Worm (Caenorhabditis elegans) whole organism, young adult: Measurements from ENCODE around the gene M195.2.

Experiments used
- B0019.2 ChIP-seq: fragments of 200-800 bp; sonication (Bioruptor generic); conservative IDR thresholded peaks from 2 replicates; pipeline ENCODE4 v1.3.6; 2022; ENCODE audit warnings: missing genetic modification reagents, missing genetic modification characterization, missing compliant biosample characterization
- B0261.1 ChIP-seq: sonication (generic microtip); optimal IDR thresholded peaks from 2 replicates; lab custom pipeline; 2016; ENCODE audit warnings: mild to moderate bottlenecking, missing genetic modification characterization, moderate library complexity, missing compliant biosample characterization
- C17E4.6 ChIP-seq: fragments of 200-800 bp; sonication (Bioruptor generic); IDR thresholded peaks from 2 replicates; pipeline ENCODE4 v1.3.6; 2022; ENCODE audit warnings: missing genetic modification reagents, missing genetic modification characterization, missing compliant biosample characterization
- D2030.7 ChIP-seq: fragments of 200-800 bp; sonication (Bioruptor generic); IDR thresholded peaks from 2 replicates; pipeline ENCODE4 v1.3.6; 2022; ENCODE audit warnings: missing genetic modification reagents, missing genetic modification characterization, missing compliant biosample characterization
- F22D6.2 ChIP-seq: sonication (generic microtip); optimal IDR thresholded peaks from 2 replicates; lab custom pipeline; 2016; ENCODE audit warnings: mild to moderate bottlenecking, missing genetic modification characterization, missing compliant biosample characterization
- F57A8.1 ChIP-seq: fragments of 200-800 bp; sonication (Bioruptor generic); optimal IDR thresholded peaks from 2 replicates; lab custom pipeline; 2018; ENCODE audit warnings: mild to moderate bottlenecking, missing genetic modification characterization, moderate library complexity, missing compliant biosample characterization
- T07F8.4 ChIP-seq: sonication (generic microtip); optimal IDR thresholded peaks from 2 replicates; lab custom pipeline; 2016; ENCODE audit warnings: mild to moderate bottlenecking, missing genetic modification characterization, moderate library complexity, missing compliant biosample characterization
- T26A5.8 ChIP-seq: sonication (generic microtip); optimal IDR thresholded peaks from 2 replicates; lab custom pipeline; 2016; ENCODE audit warnings: missing genetic modification characterization, missing compliant biosample characterization
- Y53G8AR.9 ChIP-seq: fragments of 200-800 bp; sonication (Bioruptor generic); conservative IDR thresholded peaks from 2 replicates; pipeline ENCODE4 v1.3.6; 2022; ENCODE audit warnings: missing genetic modification reagents, missing genetic modification characterization, missing compliant biosample characterization
- Y79H2A.3 ChIP-seq: fragments of 200-800 bp; sonication (Bioruptor generic); conservative IDR thresholded peaks from 2 replicates; pipeline ENCODE4 v1.3.6; 2022; ENCODE audit warnings: missing genetic modification reagents, missing genetic modification characterization, missing compliant biosample characterization
- Y95B8A.8 ChIP-seq: fragments of 200-800 bp; sonication (Bioruptor generic); IDR thresholded peaks from 2 replicates; pipeline ENCODE4 v1.3.6; 2022; ENCODE audit warnings: missing genetic modification reagents, missing genetic modification characterization, missing compliant biosample characterization
- akir-1 ChIP-seq: fragments of 200-800 bp; sonication (Bioruptor generic); optimal IDR thresholded peaks from 2 replicates; lab custom pipeline; 2018; ENCODE audit warnings: mild to moderate bottlenecking, missing genetic modification characterization, moderate library complexity, missing compliant biosample characterization
- ama-1 ChIP-seq, 3 experiments: fragments of 150-350 bp in 1 of 3; sonication (generic microtip) in 2 of 3; optimal IDR thresholded peaks; 2 replicates each; lab custom pipeline; 2014 to 2018; ENCODE audit warnings: missing biosample characterization in 2 of 3, missing genetic modification characterization in 2 of 3, missing genetic modification reagents in 2 of 3
- atf-7 ChIP-seq: sonication (generic microtip); optimal IDR thresholded peaks from 2 replicates; lab custom pipeline; 2017; ENCODE audit warnings: mild to moderate bottlenecking, missing genetic modification characterization, missing compliant biosample characterization
- athp-1 ChIP-seq: sonication (generic microtip); optimal IDR thresholded peaks from 2 replicates; lab custom pipeline; 2017; ENCODE audit warnings: mild to moderate bottlenecking, missing genetic modification characterization, missing compliant biosample characterization
- attf-5 ChIP-seq: fragments of 200-800 bp; sonication (Bioruptor generic); optimal IDR thresholded peaks from 2 replicates; lab custom pipeline; 2018; ENCODE audit warnings: mild to moderate bottlenecking, missing genetic modification characterization, missing compliant biosample characterization
- bed-1 ChIP-seq: fragments of 200-800 bp; sonication (Bioruptor generic); IDR thresholded peaks from 2 replicates; pipeline ENCODE4 v1.3.6; 2022; ENCODE audit warnings: missing genetic modification reagents, missing genetic modification characterization, missing compliant biosample characterization
- ccch-3 ChIP-seq: fragments of 200-800 bp; sonication (Bioruptor generic); optimal IDR thresholded peaks from 2 replicates; lab custom pipeline; 2018; ENCODE audit warnings: mild to moderate bottlenecking, missing genetic modification characterization, missing compliant biosample characterization
- ceh-27 ChIP-seq: fragments of 200-800 bp; sonication (Bioruptor generic); optimal IDR thresholded peaks from 2 replicates; lab custom pipeline; 2018; ENCODE audit warnings: mild to moderate bottlenecking, missing genetic modification characterization, moderate library complexity, missing compliant biosample characterization
- ceh-40 ChIP-seq: fragments of 200-800 bp; sonication (Bioruptor generic); IDR thresholded peaks from 2 replicates; pipeline ENCODE4 v1.3.6; 2022; ENCODE audit warnings: missing genetic modification characterization, missing compliant biosample characterization
- ceh-91 ChIP-seq: fragments of 200-800 bp; sonication (Bioruptor generic); IDR thresholded peaks from 2 replicates; pipeline ENCODE4 v1.3.6; 2022; ENCODE audit warnings: missing genetic modification reagents, missing genetic modification characterization, missing compliant biosample characterization
- die-1 ChIP-seq: sonication (generic microtip); optimal IDR thresholded peaks from 2 replicates; lab custom pipeline; 2016; ENCODE audit warnings: missing genotype, mild to moderate bottlenecking, missing genetic modification characterization, missing compliant biosample characterization
- efl-1 ChIP-seq: fragments of 150-350 bp; optimal IDR thresholded peaks from 2 replicates; lab custom pipeline; 2014; ENCODE audit warnings: missing biosample characterization, missing genetic modification reagents, missing genetic modification characterization
- egl-44 ChIP-seq: fragments of 200-800 bp; sonication (Bioruptor generic); IDR thresholded peaks from 2 replicates; pipeline ENCODE4 v1.3.6; 2022; ENCODE audit warnings: missing genetic modification reagents, missing genetic modification characterization, missing compliant biosample characterization
- ekl-4 ChIP-seq: fragments of 200-800 bp; sonication (Bioruptor generic); IDR thresholded peaks from 2 replicates; pipeline ENCODE4 v1.3.6; 2022; ENCODE audit warnings: missing genetic modification reagents, missing genetic modification characterization, missing compliant biosample characterization
- let-526 ChIP-seq: fragments of 200-800 bp; sonication (Bioruptor generic); IDR thresholded peaks from 2 replicates; pipeline ENCODE4 v1.3.6; 2022; ENCODE audit warnings: missing genetic modification reagents, missing genetic modification characterization, missing compliant biosample characterization
- lin-26 ChIP-seq: fragments of 200-800 bp; sonication (Bioruptor generic); IDR thresholded peaks from 2 replicates; pipeline ENCODE4 v1.3.6; 2022; ENCODE audit warnings: missing genetic modification reagents, missing genetic modification characterization, missing compliant biosample characterization
- lir-1 ChIP-seq: fragments of 200-800 bp; sonication (Bioruptor generic); conservative IDR thresholded peaks from 2 replicates; pipeline ENCODE4 v1.3.6; 2022; ENCODE audit warnings: missing genetic modification reagents, missing genetic modification characterization, missing compliant biosample characterization
- lsl-1 ChIP-seq: fragments of 200-800 bp; sonication (Bioruptor generic); optimal IDR thresholded peaks from 2 replicates; lab custom pipeline; 2018; ENCODE audit warnings: mild to moderate bottlenecking, missing genetic modification characterization, moderate library complexity, missing compliant biosample characterization
- lsy-27 ChIP-seq: sonication (generic microtip); optimal IDR thresholded peaks from 2 replicates; lab custom pipeline; 2017; ENCODE audit warnings: missing genetic modification characterization, mild to moderate bottlenecking, missing compliant biosample characterization, antibody characterized with exemption, missing genotype, borderline replicate concordance; ENCODE audit not compliant: insufficient read depth
- madf-3 ChIP-seq: fragments of 200-800 bp; sonication (Bioruptor generic); IDR thresholded peaks from 2 replicates; pipeline ENCODE4 v1.3.6; 2022; ENCODE audit warnings: missing genetic modification reagents, missing genetic modification characterization, missing compliant biosample characterization
- mes-4 ChIP-seq: sonication (generic microtip); optimal IDR thresholded peaks from 2 replicates; lab custom pipeline; 2016; ENCODE audit warnings: missing genotype, missing genetic modification characterization, missing compliant biosample characterization
- nfya-2 ChIP-seq: fragments of 200-800 bp; sonication (Bioruptor generic); IDR thresholded peaks from 2 replicates; pipeline ENCODE4 v1.3.6; 2022; ENCODE audit warnings: missing genetic modification reagents, missing genetic modification characterization, missing compliant biosample characterization
- nfyb-1 ChIP-seq: fragments of 200-800 bp; sonication (Bioruptor generic); IDR thresholded peaks from 2 replicates; pipeline ENCODE4 v1.3.6; 2022; ENCODE audit warnings: missing genetic modification reagents, missing genetic modification characterization, missing compliant biosample characterization
- nhr-80 ChIP-seq: sonication (generic microtip); optimal IDR thresholded peaks from 2 replicates; lab custom pipeline; 2016; ENCODE audit warnings: missing genetic modification characterization, missing compliant biosample characterization
- rcor-1 ChIP-seq: fragments of 200-800 bp; sonication (Bioruptor generic); IDR thresholded peaks from 2 replicates; pipeline ENCODE4 v1.3.6; 2022; ENCODE audit warnings: missing genetic modification reagents, missing genetic modification characterization, missing compliant biosample characterization
- rpc-1 ChIP-seq, 2 experiments: fragments of 150-350 bp in 1 of 2; sonication (generic microtip) in 1 of 2; optimal IDR thresholded peaks; 2 replicates each; lab custom pipeline; 2014 to 2018; ENCODE audit warnings: missing biosample characterization in 1 of 2, missing genetic modification characterization in 1 of 2, missing genetic modification reagents in 1 of 2, missing genotype in 1 of 2
- sea-2 ChIP-seq: fragments of 200-800 bp; sonication (Bioruptor generic); IDR thresholded peaks from 2 replicates; pipeline ENCODE4 v1.3.6; 2022; ENCODE audit warnings: missing genetic modification characterization, missing compliant biosample characterization
- snpc-1.1 ChIP-seq: sonication (generic microtip); optimal IDR thresholded peaks from 2 replicates; lab custom pipeline; 2017; ENCODE audit warnings: missing genetic modification characterization, mild to moderate bottlenecking, missing compliant biosample characterization, antibody characterized with exemption, moderate library complexity, missing genotype, missing genetic modification reagents; ENCODE audit not compliant: insufficient read depth
- snpc-1.3 ChIP-seq: sonication (generic microtip); optimal IDR thresholded peaks from 2 replicates; lab custom pipeline; 2017; ENCODE audit warnings: missing genetic modification characterization, mild to moderate bottlenecking, missing compliant biosample characterization, antibody characterized with exemption, moderate library complexity, missing genotype, missing genetic modification reagents; ENCODE audit not compliant: insufficient read depth
- tbx-9 ChIP-seq: sonication (generic microtip); optimal IDR thresholded peaks from 2 replicates; lab custom pipeline; 2016; ENCODE audit warnings: borderline replicate concordance, missing genetic modification characterization, inconsistent platforms, missing compliant biosample characterization
- xnd-1 ChIP-seq: sonication (generic microtip); optimal IDR thresholded peaks from 2 replicates; lab custom pipeline; 2016; ENCODE audit warnings: missing genotype, missing genetic modification reagents, missing genetic modification characterization, missing compliant biosample characterization
- zim-3 ChIP-seq: sonication (generic microtip); optimal IDR thresholded peaks from 2 replicates; lab custom pipeline; 2017; ENCODE audit warnings: mild to moderate bottlenecking, missing genetic modification characterization, moderate library complexity, missing compliant biosample characterization
- ztf-3 ChIP-seq: fragments of 200-800 bp; sonication (Bioruptor generic); optimal IDR thresholded peaks from 2 replicates; lab custom pipeline; 2018; ENCODE audit warnings: mild to moderate bottlenecking, missing genetic modification characterization, missing compliant biosample characterization

M195.2 gene

ce11 chrII:8339108-8339507 lies 21.4 kb upstream of the M195.2 start:
- TF ChIP-seq nfya-2 (GFP tag; lab: Robert Waterston, UW) (no peak), ekl-4 (GFP tag; lab: Robert Waterston, UW) (no peak), lsl-1 (GFP tag; lab: Kevin White, UChicago) (no peak), egl-44 (GFP tag; lab: Robert Waterston, UW) (no peak), atf-7 (tag; lab: Kevin White, UChicago) (no peak), madf-3 (GFP tag; lab: Robert Waterston, UW) (no peak)
- TF ChIP-seq, all 124 proteins: peak for 0

ce11 chrII:8344803-8345202 lies 15.8 kb upstream of the M195.2 start:
- TF ChIP-seq ceh-91 (GFP tag; lab: Robert Waterston, UW) (no peak), sea-2 (GFP tag; lab: Robert Waterston, UW) (no peak), rcor-1 (no peak), B0261.1 (tag; lab: Kevin White, UChicago) (no peak), lir-1 (GFP tag; lab: Robert Waterston, UW) (no peak)

ce11 chrII:8345613-8346012 lies 14.9 kb upstream of the M195.2 start:
- TF ChIP-seq akir-1 (no peak), snpc-1.1 (tag; lab: Kevin White, UChicago) (no peak), T26A5.8 (tag; lab: Kevin White, UChicago) (no peak), nfyb-1 (no peak), T07F8.4 (tag; lab: Kevin White, UChicago) (no peak), attf-5 (GFP tag; lab: Kevin White, UChicago) (no peak), ceh-27 (GFP tag; lab: Kevin White, UChicago) (no peak), D2030.7 (GFP tag; lab: Robert Waterston, UW) (no peak), let-526 (GFP tag; lab: Robert Waterston, UW) (no peak), B0019.2 (GFP tag; lab: Robert Waterston, UW) (no peak), Y79H2A.3 (GFP tag; lab: Robert Waterston, UW) (no peak), egl-44 (GFP tag; lab: Robert Waterston, UW) (no peak), efl-1 (GFP tag; lab: Kevin White, UChicago) (no peak), C17E4.6 (no peak), F57A8.1 (GFP tag; lab: Kevin White, UChicago) (no peak), lin-26 (GFP tag; lab: Robert Waterston, UW) (no peak), nhr-80 (no peak), rpc-1 (optimal IDR thresholded peaks at IDR 0.05; lab: Kevin White, UChicago) (no peak), rpc-1 (tag; optimal IDR thresholded peaks at IDR 0.05; lab: Kevin White, UChicago) (no peak)

- TF ChIP-seq atf-7 (tag; lab: Kevin White, UChicago) (no peak), athp-1 (tag; lab: Kevin White, UChicago) (no peak), ccch-3 (GFP tag; lab: Kevin White, UChicago) (no peak), T26A5.8 (tag; lab: Kevin White, UChicago) (no peak), ztf-3 (no peak), Y53G8AR.9 (GFP tag; lab: Robert Waterston, UW) (no peak), snpc-1.1 (tag; lab: Kevin White, UChicago) (no peak), xnd-1 (tag; lab: Kevin White, UChicago) (no peak), snpc-1.3 (tag; lab: Kevin White, UChicago) (no peak), ceh-40 (GFP tag; lab: Robert Waterston, UW) (no peak), die-1 (tag; lab: Kevin White, UChicago) (no peak), tbx-9 (tag; lab: Kevin White, UChicago) (no peak), zim-3 (tag; lab: Kevin White, UChicago) (no peak), mes-4 (tag; lab: Kevin White, UChicago) (no peak), ama-1 (optimal IDR thresholded peaks at IDR 0.05; lab: Kevin White, UChicago) (no peak), ama-1 (GFP tag; optimal IDR thresholded peaks at IDR 0.05; lab: Kevin White, UChicago) (no peak), Y95B8A.8 (GFP tag; lab: Robert Waterston, UW) (no peak), F22D6.2 (tag; lab: Kevin White, UChicago) (no peak), bed-1 (GFP tag; lab: Robert Waterston, UW) (no peak), lsy-27 (tag; lab: Kevin White, UChicago) (no peak)
These were observed 14.2 kb upstream of the M195.2 start, which contains the start of gene eff-1 for ce11 chrII:8346384-8346783. Gene eff-1, plus strand, starts transcription at chrII:8346684.
